ENCODE assay signal across 3 fruit fly cellular contexts in the genomic region with DNA sequence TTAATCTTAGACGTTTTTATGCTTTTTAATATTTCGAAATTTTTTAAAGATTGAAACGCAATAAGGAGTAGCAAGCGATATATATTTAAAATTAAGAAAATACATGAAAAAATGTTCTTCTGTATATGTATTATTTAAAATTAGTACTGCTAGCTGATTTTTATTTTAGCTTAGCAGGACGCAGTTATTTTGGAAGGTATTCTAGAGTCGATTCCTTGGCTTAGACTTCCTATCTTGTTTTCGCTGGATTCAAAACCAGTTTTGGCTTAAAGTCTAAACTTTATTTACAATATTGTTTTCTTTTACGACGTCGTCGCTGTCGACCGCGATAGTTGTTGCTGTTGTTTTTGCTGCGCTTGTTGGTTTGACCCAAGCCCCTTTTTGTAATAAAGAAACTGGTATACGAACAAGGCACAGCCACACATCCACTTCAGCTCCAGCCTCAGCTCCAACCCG.
TF ChIP-seq lines count a peak whose summit lies in the region.

No protein-coding gene starts in this region.

TF ChIP-seq in whole organism, embryonic, 481 proteins besides CTCF, POLR2A, EP300 and RAD21 (continued from another document and continues in another):
- no peak for TF ChIP-seq Optix (GFP tag; IDR thresholded peaks at IDR 0.05; lab: Robert Waterston, UW)
- TF ChIP-seq nerfin-1 (tag; optimal IDR thresholded peaks at IDR 0.05; lab: Kevin White, UChicago) = peak; percentile 12
- TF ChIP-seq B-H2 (GFP tag; optimal IDR thresholded peaks at IDR 0.05; lab: Kevin White, UChicago) = no peak
- no peak for TF ChIP-seq CG9876 (GFP tag; optimal IDR thresholded peaks at IDR 0.05; lab: Kevin White, UChicago)
- TF ChIP-seq CG4360 (GFP tag; IDR thresholded peaks at IDR 0.05; lab: Robert Waterston, UW) = no peak; the same call in none of the 2 replicates
- no peak for TF ChIP-seq gce (GFP tag; IDR thresholded peaks at IDR 0.05; lab: Robert Waterston, UW)
- no peak for TF ChIP-seq CG8765 (GFP tag; IDR thresholded peaks at IDR 0.05; lab: Robert Waterston, UW)
- TF ChIP-seq CG10267 (tag; optimal IDR thresholded peaks at IDR 0.05; lab: Kevin White, UChicago) = peak; percentile 47
- peak; percentile 16 for TF ChIP-seq CG2116 (GFP tag; optimal IDR thresholded peaks at IDR 0.05; lab: Kevin White, UChicago)
- peak; percentile 57; the same call in 2 of the 3 replicates for TF ChIP-seq H15 (GFP tag; IDR thresholded peaks at IDR 0.05; lab: Robert Waterston, UW)
- TF ChIP-seq ken (GFP tag; IDR thresholded peaks at IDR 0.05; lab: Robert Waterston, UW) = 0 out of 3 replicates have a peak, but pooled peaks have one; percentile 6
- TF ChIP-seq lab (GFP tag; optimal IDR thresholded peaks at IDR 0.05; lab: Kevin White, UChicago) = peak; percentile 41
- peak; percentile 69; the same call in 2 of the 3 replicates for TF ChIP-seq CG11695 (GFP tag; IDR thresholded peaks at IDR 0.05; lab: Robert Waterston, UW)
- TF ChIP-seq CG2129 (GFP tag; IDR thresholded peaks at IDR 0.05; lab: Robert Waterston, UW; ENCODE audit: partially characterized antibody) = no peak
- TF ChIP-seq CG14965 (GFP tag; optimal IDR thresholded peaks at IDR 0.05; lab: Kevin White, UChicago; ENCODE audit: borderline replicate concordance) = no peak
- TF ChIP-seq scrt (GFP tag; optimal IDR thresholded peaks at IDR 0.05; lab: Kevin White, UChicago) = no peak
- no peak for TF ChIP-seq Dad (GFP tag; optimal IDR thresholded peaks at IDR 0.05; lab: Kevin White, UChicago)
- no peak for TF ChIP-seq Lpt (GFP tag; optimal IDR thresholded peaks at IDR 0.05; lab: Kevin White, UChicago)
- no peak for TF ChIP-seq Lhr (GFP tag; optimal IDR thresholded peaks at IDR 0.05; lab: Kevin White, UChicago)
- no peak for TF ChIP-seq Opbp (GFP tag; IDR thresholded peaks at IDR 0.05; lab: Robert Waterston, UW; ENCODE audit: partially characterized antibody)
- no peak for TF ChIP-seq HLH4C (GFP tag; IDR thresholded peaks at IDR 0.05; lab: Robert Waterston, UW; ENCODE audit: partially characterized antibody)
- peak; percentile 52 for TF ChIP-seq CG15269 (tag; optimal IDR thresholded peaks at IDR 0.05; lab: Kevin White, UChicago)
- no peak for TF ChIP-seq ab (GFP tag; optimal IDR thresholded peaks at IDR 0.05; lab: Kevin White, UChicago)
- no peak for TF ChIP-seq Scr (GFP tag; IDR thresholded peaks at IDR 0.05; lab: Robert Waterston, UW; ENCODE audit: partially characterized antibody)
- TF ChIP-seq MESR4 (GFP tag; optimal IDR thresholded peaks at IDR 0.05; lab: Kevin White, UChicago) = no peak
- TF ChIP-seq ham (GFP tag; IDR thresholded peaks at IDR 0.05; lab: Robert Waterston, UW) = no peak
- no peak for TF ChIP-seq CG10654 (GFP tag; optimal IDR thresholded peaks at IDR 0.05; lab: Kevin White, UChicago)
- no peak for TF ChIP-seq CG42726 (GFP tag; IDR thresholded peaks at IDR 0.05; lab: Robert Waterston, UW; ENCODE audit: partially characterized antibody)
- no peak for TF ChIP-seq dati (GFP tag; IDR thresholded peaks at IDR 0.05; lab: Robert Waterston, UW)
- TF ChIP-seq CG10209 (GFP tag; optimal IDR thresholded peaks at IDR 0.05; lab: Kevin White, UChicago) = peak; percentile 32
- TF ChIP-seq Hr39 (optimal IDR thresholded peaks at IDR 0.05; lab: Kevin White, UChicago) = no peak
- peak; percentile 47; the same call in 1 of the 2 replicates for TF ChIP-seq Rfx (GFP tag; IDR thresholded peaks at IDR 0.05; lab: Robert Waterston, UW)
- TF ChIP-seq CG31365 (tag; optimal IDR thresholded peaks at IDR 0.05; lab: Kevin White, UChicago) = no peak
- peak; percentile 17 for TF ChIP-seq Usf (GFP tag; optimal IDR thresholded peaks at IDR 0.05; lab: Kevin White, UChicago)
- no peak for TF ChIP-seq CG10543 (GFP tag; optimal IDR thresholded peaks at IDR 0.05; lab: Kevin White, UChicago)
- TF ChIP-seq NK7.1 (GFP tag; optimal IDR thresholded peaks at IDR 0.05; lab: Kevin White, UChicago) = no peak
- no peak for TF ChIP-seq CG13123 (GFP tag; optimal IDR thresholded peaks at IDR 0.05; lab: Kevin White, UChicago)
- TF ChIP-seq Awh (GFP tag; IDR thresholded peaks at IDR 0.05; lab: Robert Waterston, UW) = no peak
- TF ChIP-seq unpg (GFP tag; optimal IDR thresholded peaks at IDR 0.05; lab: Kevin White, UChicago) = peak; percentile 62
- no peak for TF ChIP-seq CG16779 (GFP tag; IDR thresholded peaks at IDR 0.05; lab: Robert Waterston, UW)
- no peak for TF ChIP-seq trh (GFP tag; optimal IDR thresholded peaks at IDR 0.05; lab: Kevin White, UChicago)

TF ChIP-seq in whole organism, prepupa, 60 proteins besides CTCF, POLR2A, EP300 and RAD21 (continued from another document):
- TF ChIP-seq CG31627 (GFP tag; optimal IDR thresholded peaks at IDR 0.05; lab: Kevin White, UChicago) (peak; percentile 40), Met (GFP tag; optimal IDR thresholded peaks at IDR 0.05; lab: Kevin White, UChicago) (peak; percentile 61), Eip93F (GFP tag; optimal IDR thresholded peaks at IDR 0.05; lab: Kevin White, UChicago) (peak; percentile 77), fkh (GFP tag; optimal IDR thresholded peaks at IDR 0.05; lab: Kevin White, UChicago) (no peak), CG7368 (GFP tag; optimal IDR thresholded peaks at IDR 0.05; lab: Kevin White, UChicago) (peak; percentile 13), CG11902 (GFP tag; optimal IDR thresholded peaks at IDR 0.05; lab: Kevin White, UChicago) (peak; percentile 67), CG10669 (GFP tag; optimal IDR thresholded peaks at IDR 0.05; lab: Kevin White, UChicago) (peak; percentile 73), Sox102F (GFP tag; optimal IDR thresholded peaks at IDR 0.05; lab: Kevin White, UChicago) (peak; percentile 68), CG11294 (GFP tag; IDR thresholded peaks at IDR 0.05; lab: Robert Waterston, UW) (peak; percentile 20; the same call in 1 of the 2 replicates), fd59A (GFP tag; optimal IDR thresholded peaks at IDR 0.05; lab: Kevin White, UChicago) (peak; percentile 64), acj6 (GFP tag; optimal IDR thresholded peaks at IDR 0.05; lab: Kevin White, UChicago) (peak; percentile 82), vri (GFP tag; optimal IDR thresholded peaks at IDR 0.05; lab: Kevin White, UChicago) (peak; percentile 39), CG8632 (GFP tag; optimal IDR thresholded peaks at IDR 0.05; lab: Kevin White, UChicago) (peak; percentile 87), Sox14 (GFP tag; optimal IDR thresholded peaks at IDR 0.05; lab: Kevin White, UChicago) (peak; percentile 42), topi (GFP tag; optimal IDR thresholded peaks at IDR 0.05; lab: Kevin White, UChicago) (peak; percentile 56), dac (GFP tag; optimal IDR thresholded peaks at IDR 0.05; lab: Kevin White, UChicago) (peak; percentile 22), salr (GFP tag; optimal IDR thresholded peaks at IDR 0.05; lab: Kevin White, UChicago) (peak in 1 of 2 experiments; percentile 21), OdsH (GFP tag; optimal IDR thresholded peaks at IDR 0.05; lab: Kevin White, UChicago) (peak; percentile 78), CG9139 (GFP tag; optimal IDR thresholded peaks at IDR 0.05; lab: Kevin White, UChicago) (peak; percentile 68), Eip78C (GFP tag; lab: Kevin White, UChicago) (peak; percentile 94), CG34406 (GFP tag; optimal IDR thresholded peaks at IDR 0.05; lab: Kevin White, UChicago) (peak; percentile 83), dsx (GFP tag; optimal IDR thresholded peaks at IDR 0.05; lab: Kevin White, UChicago; ENCODE audit: poor library complexity, severe bottlenecking) (peak; percentile 78), Hr39 (GFP tag; optimal IDR thresholded peaks at IDR 0.05; lab: Kevin White, UChicago) (peak; percentile 39), Gug (GFP tag; IDR thresholded peaks at IDR 0.05; lab: Robert Waterston, UW) (peak; percentile 54), Ets96B (tag; optimal IDR thresholded peaks at IDR 0.05; lab: Kevin White, UChicago) (peak; percentile 83), pdm3 (GFP tag; optimal IDR thresholded peaks at IDR 0.05; lab: Kevin White, UChicago) (peak; percentile 61), CG11762 (GFP tag; optimal IDR thresholded peaks at IDR 0.05; lab: Kevin White, UChicago; ENCODE audit: insufficient read depth) (no peak), CG16779 (tag; optimal IDR thresholded peaks at IDR 0.05; lab: Kevin White, UChicago) (peak; percentile 52), Blimp-1 (GFP tag; optimal IDR thresholded peaks at IDR 0.05; lab: Kevin White, UChicago) (peak; percentile 68), CG32006 (GFP tag; optimal IDR thresholded peaks at IDR 0.05; lab: Kevin White, UChicago) (peak; percentile 83), fd85E (GFP tag; optimal IDR thresholded peaks at IDR 0.05; lab: Kevin White, UChicago) (no peak), CG3919 (GFP tag; optimal IDR thresholded peaks at IDR 0.05; lab: Kevin White, UChicago) (peak; percentile 50), CG1621 (tag; optimal IDR thresholded peaks at IDR 0.05; lab: Kevin White, UChicago) (peak; percentile 58), CG8319 (GFP tag; optimal IDR thresholded peaks at IDR 0.05; lab: Kevin White, UChicago) (peak; percentile 37), Lpt (GFP tag; optimal IDR thresholded peaks at IDR 0.05; lab: Kevin White, UChicago) (peak; percentile 74), CG6854 (GFP tag; optimal IDR thresholded peaks at IDR 0.05; lab: Kevin White, UChicago) (peak; percentile 70), esn (GFP tag; optimal IDR thresholded peaks at IDR 0.05; lab: Kevin White, UChicago) (peak; percentile 84), Eip75B (GFP tag; optimal IDR thresholded peaks at IDR 0.05; lab: Kevin White, UChicago) (peak; percentile 43), CG15336 (GFP tag; IDR thresholded peaks at IDR 0.05; lab: Robert Waterston, UW) (peak; percentile 90)

TF ChIP-seq in whole organism, wandering third instar larva, 38 proteins besides CTCF, POLR2A, EP300 and RAD21 (continued from another document):
- TF ChIP-seq sv (GFP tag; optimal IDR thresholded peaks at IDR 0.05; lab: Kevin White, UChicago) (no peak), dmrt93B (GFP tag; optimal IDR thresholded peaks at IDR 0.05; lab: Kevin White, UChicago) (peak; percentile 56), Dfd (GFP tag; optimal IDR thresholded peaks at IDR 0.05; lab: Kevin White, UChicago) (no peak), sage (GFP tag; optimal IDR thresholded peaks at IDR 0.05; lab: Kevin White, UChicago) (peak; percentile 51), Mio (GFP tag; optimal IDR thresholded peaks at IDR 0.05; lab: Kevin White, UChicago) (no peak), CG32264 (GFP tag; optimal IDR thresholded peaks at IDR 0.05; lab: Kevin White, UChicago) (no peak), Jra (GFP tag; optimal IDR thresholded peaks at IDR 0.05; lab: Kevin White, UChicago) (no peak), Dif (GFP tag; optimal IDR thresholded peaks at IDR 0.05; lab: Kevin White, UChicago; ENCODE audit: partially characterized antibody) (no peak), HLH106 (tag; optimal IDR thresholded peaks at IDR 0.05; lab: Kevin White, UChicago) (peak; percentile 80)
